Fruit fly (Drosophila melanogaster) whole organism, embryonic: ENCODE data around the gene CG15803.
A peak's percentile ranks its signal among the peaks of the same experiment; 100 is the strongest.

Experiments
- Antp ChIP-seq: fragments of 200-800 bp; sonication (Bioruptor generic); optimal IDR thresholded peaks from 3 replicates; lab custom pipeline; 2016; ENCODE audit warnings: missing biosample characterization, missing genetic modification characterization
- Atf6 ChIP-seq: fragments of 200-800 bp; sonication (Bioruptor generic); IDR thresholded peaks from 2 replicates; pipeline ENCODE4 v1.3.6; 2022; ENCODE audit warnings: missing biosample characterization, missing genetic modification characterization
- Awh ChIP-seq: fragments of 200-800 bp; sonication (Bioruptor generic); IDR thresholded peaks from 2 replicates; pipeline ENCODE4, ENCODE4 v1.3.6; 2022; ENCODE audit warnings: missing biosample characterization, missing genetic modification characterization
- B-H1 ChIP-seq: fragments of 200-800 bp; sonication (Bioruptor generic); IDR thresholded peaks from 3 replicates; pipeline ENCODE4 v1.3.6; 2022; ENCODE audit warnings: missing biosample characterization, missing genetic modification characterization
- CG10366 ChIP-seq: fragments of 200-800 bp; sonication (Bioruptor generic); IDR thresholded peaks from 2 replicates; pipeline ENCODE4 v1.3.6; 2022; ENCODE audit warnings: missing biosample characterization, missing genetic modification characterization
- CG10462 ChIP-seq: fragments of 200-800 bp; sonication (Bioruptor generic); optimal IDR thresholded peaks from 2 replicates; lab custom pipeline; 2016; ENCODE audit warnings: missing biosample characterization, missing genetic modification characterization
- CG10959 ChIP-seq: fragments of 200-800 bp; sonication (Bioruptor generic); IDR thresholded peaks from 2 replicates; pipeline ENCODE4 v1.3.6; 2022; ENCODE audit warnings: missing biosample characterization, missing genetic modification characterization
- CG10979 ChIP-seq: fragments of 200-800 bp; sonication (Bioruptor generic); optimal IDR thresholded peaks from 2 replicates; lab custom pipeline; 2018; ENCODE audit warnings: missing biosample characterization, mild to moderate bottlenecking, missing genetic modification characterization, moderate library complexity
- CG13123 ChIP-seq: fragments of 200-800 bp; sonication (Bioruptor generic); optimal IDR thresholded peaks from 2 replicates; lab custom pipeline; 2016; ENCODE audit warnings: missing biosample characterization, missing genetic modification characterization
- CG15011 ChIP-seq: fragments of 200-800 bp; sonication (Bioruptor generic); optimal IDR thresholded peaks from 3 replicates; lab custom pipeline; 2018; ENCODE audit warnings: missing biosample characterization, mild to moderate bottlenecking, missing genetic modification characterization
- CG15601 ChIP-seq: fragments of 200-800 bp; sonication (Bioruptor generic); optimal IDR thresholded peaks from 3 replicates; lab custom pipeline; 2019; ENCODE audit warnings: missing biosample characterization, mild to moderate bottlenecking, missing genetic modification characterization, moderate library complexity
- CG1602 ChIP-seq: fragments of 200-800 bp; sonication (Bioruptor generic); optimal IDR thresholded peaks from 3 replicates; lab custom pipeline; 2016; ENCODE audit warnings: missing biosample characterization, missing genetic modification characterization
- CG17568 ChIP-seq: fragments of 200-800 bp; sonication (Bioruptor generic); optimal IDR thresholded peaks from 2 replicates; lab custom pipeline; 2018; ENCODE audit warnings: missing biosample characterization, mild to moderate bottlenecking, missing genetic modification characterization, moderate library complexity
- CG2889 ChIP-seq: fragments of 200-800 bp; sonication (Bioruptor generic); IDR thresholded peaks from 3 replicates; pipeline ENCODE4 v1.3.6; 2022; ENCODE audit warnings: missing biosample characterization, missing genetic modification characterization
- CG33557 ChIP-seq: fragments of 200-800 bp; sonication (Bioruptor generic); optimal IDR thresholded peaks from 2 replicates; lab custom pipeline; 2019; ENCODE audit warnings: missing biosample characterization, mild to moderate bottlenecking, missing genetic modification characterization, moderate library complexity
- CG6689 ChIP-seq: fragments of 200-800 bp; sonication (Bioruptor generic); IDR thresholded peaks from 2 replicates; pipeline ENCODE4 v1.3.6; 2022; ENCODE audit warnings: missing biosample characterization, missing genetic modification characterization
- Chrac-16 ChIP-seq: fragments of 200-800 bp; sonication (Bioruptor generic); optimal IDR thresholded peaks from 3 replicates; lab custom pipeline; 2016; ENCODE audit warnings: missing biosample characterization, missing genetic modification characterization
- HHEX ChIP-seq: fragments of 200-800 bp; sonication (Bioruptor generic); optimal IDR thresholded peaks from 3 replicates; lab custom pipeline; 2017; ENCODE audit warnings: missing biosample characterization, mild to moderate bottlenecking, missing genetic modification characterization, missing genetic modification reagents
- Hmr ChIP-seq: fragments of 200-800 bp; sonication (Bioruptor generic); optimal IDR thresholded peaks from 3 replicates; lab custom pipeline; 2017; ENCODE audit warnings: mild to moderate bottlenecking, missing biosample characterization, missing genetic modification reagents, missing genetic modification characterization
- Hr78 ChIP-seq, 2 experiments: fragments of 200-800 bp in 1 of 2; fragments of >200 bp in 1 of 2; sonication (Bioruptor generic) in 1 of 2; optimal IDR thresholded peaks; 2 replicates each; lab custom pipeline; 2017 to 2019; ENCODE audit warnings: missing biosample characterization in 2 of 2, missing genetic modification characterization in 2 of 2, mild to moderate bottlenecking in 1 of 2, moderate library complexity in 1 of 2
- Med ChIP-seq: fragments of 200-800 bp; sonication (Bioruptor generic); peaks from one replicate; lab custom pipeline; 2016; ENCODE audit warnings: missing biosample characterization, missing genetic modification characterization, mild to moderate bottlenecking, inconsistent platforms, moderate library complexity
- Poxn ChIP-seq: fragments of 200-800 bp; sonication (Bioruptor generic); IDR thresholded peaks from 2 replicates; pipeline ENCODE4 v1.3.6; 2022; ENCODE audit warnings: missing biosample characterization, missing genetic modification characterization
- Ptx1 ChIP-seq: fragments of 200-800 bp; sonication (Bioruptor generic); IDR thresholded peaks from 2 replicates; pipeline ENCODE4 v1.3.6; 2022; ENCODE audit warnings: missing biosample characterization, missing genetic modification characterization
- Sin3A ChIP-seq: fragments of >200 bp; optimal IDR thresholded peaks from 2 replicates; lab custom pipeline; 2018
- ab ChIP-seq: fragments of 200-800 bp; sonication (Bioruptor generic); optimal IDR thresholded peaks from 2 replicates; lab custom pipeline; 2016; ENCODE audit warnings: missing biosample characterization, missing genetic modification characterization
- cato ChIP-seq: fragments of 200-800 bp; sonication (Bioruptor generic); optimal IDR thresholded peaks from 2 replicates; lab custom pipeline; 2016; ENCODE audit warnings: missing biosample characterization, missing genetic modification characterization, borderline replicate concordance
- ci ChIP-seq: fragments of 200-800 bp; sonication (Bioruptor generic); IDR thresholded peaks from 3 replicates; pipeline ENCODE4 v1.3.6; 2022; ENCODE audit warnings: missing biosample characterization, missing genetic modification characterization
- dmrt99B ChIP-seq: fragments of 200-800 bp; sonication (Bioruptor generic); optimal IDR thresholded peaks from 2 replicates; lab custom pipeline; 2018; ENCODE audit warnings: missing biosample characterization, mild to moderate bottlenecking, missing genetic modification characterization, moderate library complexity
- fd96Cb ChIP-seq: fragments of 200-800 bp; sonication (Bioruptor generic); optimal IDR thresholded peaks from 2 replicates; lab custom pipeline; 2018; ENCODE audit warnings: missing biosample characterization, mild to moderate bottlenecking, missing genetic modification characterization, moderate library complexity
- fru ChIP-seq: fragments of >200 bp; optimal IDR thresholded peaks from 2 replicates; lab custom pipeline; 2017
- gro ChIP-seq: fragments of 200-800 bp; sonication (Bioruptor generic); optimal IDR thresholded peaks from 2 replicates; lab custom pipeline; 2016; ENCODE audit warnings: missing biosample characterization, missing genetic modification characterization
- gsb-n ChIP-seq: fragments of 200-800 bp; sonication (Bioruptor generic); optimal IDR thresholded peaks from 3 replicates; lab custom pipeline; 2018; ENCODE audit warnings: missing biosample characterization, mild to moderate bottlenecking, missing genetic modification characterization
- gt ChIP-seq: fragments of 200-800 bp; sonication (Bioruptor generic); IDR thresholded peaks from 2 replicates; pipeline ENCODE4 v1.3.6; 2022; ENCODE audit warnings: missing biosample characterization, missing genetic modification characterization
- hkb ChIP-seq, 2 experiments: fragments of 200-800 bp in 1 of 2; fragments of >200 bp in 1 of 2; sonication (Bioruptor generic) in 1 of 2; IDR thresholded peaks in 1 of 2; optimal IDR thresholded peaks in 1 of 2; 2 replicates each; pipeline versions ENCODE4 v1.3.6 to Lab custom; 2017 to 2022; ENCODE audit warnings: missing biosample characterization in 1 of 2, missing genetic modification characterization in 1 of 2
- hth ChIP-seq: fragments of >200 bp; optimal IDR thresholded peaks from 2 replicates; lab custom pipeline; 2017; ENCODE audit warnings: inconsistent platforms
- ind ChIP-seq: fragments of 200-800 bp; sonication (Bioruptor generic); optimal IDR thresholded peaks from 3 replicates; lab custom pipeline; 2016; ENCODE audit warnings: missing biosample characterization, missing genetic modification characterization
- kah ChIP-seq: fragments of 200-800 bp; sonication (Bioruptor generic); optimal IDR thresholded peaks from 2 replicates; lab custom pipeline; 2018; ENCODE audit warnings: missing biosample characterization, mild to moderate bottlenecking, missing genetic modification characterization
- lab ChIP-seq: fragments of 200-800 bp; sonication (Bioruptor generic); optimal IDR thresholded peaks from 3 replicates; lab custom pipeline; 2017; ENCODE audit warnings: missing biosample characterization, missing genetic modification characterization, mild to moderate bottlenecking, moderate library complexity, missing genetic modification reagents
- lov ChIP-seq, 2 experiments: fragments of 200-800 bp in 1 of 2; fragments of >200 bp in 1 of 2; sonication (Bioruptor generic) in 1 of 2; IDR thresholded peaks in 1 of 2; optimal IDR thresholded peaks in 1 of 2; 2 replicates in 1 of 2; 3 replicates in 1 of 2; pipeline versions ENCODE4 v1.3.6 to Lab custom; 2017 to 2022; ENCODE audit warnings: missing biosample characterization in 1 of 2, missing genetic modification characterization in 1 of 2
- pum ChIP-seq: fragments of 200-800 bp; sonication (Bioruptor generic); optimal IDR thresholded peaks from 2 replicates; lab custom pipeline; 2016; ENCODE audit warnings: missing biosample characterization, missing genetic modification characterization
- salm ChIP-seq: fragments of 200-800 bp; sonication (Bioruptor generic); optimal IDR thresholded peaks from 2 replicates; lab custom pipeline; 2018; ENCODE audit warnings: missing biosample characterization, mild to moderate bottlenecking, missing genetic modification characterization
- sima ChIP-seq: fragments of 200-800 bp; sonication (Bioruptor generic); optimal IDR thresholded peaks from 2 replicates; lab custom pipeline; 2016; ENCODE audit warnings: missing biosample characterization, missing genetic modification characterization
- sisA ChIP-seq: fragments of 200-800 bp; sonication (Bioruptor generic); IDR thresholded peaks from 2 replicates; pipeline ENCODE4 v1.3.6; 2022; ENCODE audit warnings: missing biosample characterization, missing genetic modification characterization
- slou ChIP-seq: fragments of 200-800 bp; sonication (Bioruptor generic); optimal IDR thresholded peaks from 3 replicates; lab custom pipeline; 2016; ENCODE audit warnings: missing biosample characterization, missing genetic modification characterization
- slp2 ChIP-seq: fragments of 200-800 bp; sonication (Bioruptor generic); optimal IDR thresholded peaks from 2 replicates; lab custom pipeline; 2016; ENCODE audit warnings: missing biosample characterization, missing genetic modification characterization
- sqz ChIP-seq: fragments of 200-800 bp; sonication (Bioruptor generic); optimal IDR thresholded peaks from 3 replicates; lab custom pipeline; 2018; ENCODE audit warnings: missing biosample characterization, mild to moderate bottlenecking, missing genetic modification characterization
- trem ChIP-seq: fragments of 200-800 bp; optimal IDR thresholded peaks from 3 replicates; lab custom pipeline; 2019; ENCODE audit warnings: missing biosample characterization, mild to moderate bottlenecking, missing genetic modification characterization, moderate library complexity
- vvl ChIP-seq: fragments of 200-800 bp; sonication (Bioruptor generic); IDR thresholded peaks from 2 replicates; pipeline ENCODE4 v1.3.6; 2022; ENCODE audit warnings: missing biosample characterization, missing genetic modification characterization
- wek ChIP-seq: fragments of 200-800 bp; sonication (Bioruptor generic); optimal IDR thresholded peaks from 3 replicates; lab custom pipeline; 2018; ENCODE audit warnings: missing biosample characterization, mild to moderate bottlenecking, missing genetic modification characterization, moderate library complexity
- zen2 ChIP-seq: fragments of 200-800 bp; sonication (Bioruptor generic); IDR thresholded peaks from 3 replicates; pipeline ENCODE4 v1.3.6; 2022; ENCODE audit warnings: missing biosample characterization, missing genetic modification characterization; ENCODE audit not compliant: partially characterized antibody
- zfh2 ChIP-seq: fragments of 200-800 bp; sonication (Bioruptor generic); optimal IDR thresholded peaks from 2 replicates; lab custom pipeline; 2016; ENCODE audit warnings: missing biosample characterization, missing genetic modification characterization

The CG15803 gene

dm6 chr3R:18404713-18405112 is 44.2 kb upstream of the CG15803 start, which contains the start of gene CG7685 (continued):
- peak; percentile 40 for TF ChIP-seq HHEX (GFP tag; lab: Kevin White, UChicago)
- TF ChIP-seq salm (tag; lab: Kevin White, UChicago): no peak
- TF ChIP-seq CG13123 (GFP tag; lab: Kevin White, UChicago): no peak
- TF ChIP-seq CG1602 (GFP tag; lab: Kevin White, UChicago): peak; percentile 30
- TF ChIP-seq CG33557: peak; percentile 40
- no peak for TF ChIP-seq wek
- peak; percentile 41 for TF ChIP-seq CG10366
- no peak for TF ChIP-seq ab (GFP tag; lab: Kevin White, UChicago)
- no peak for TF ChIP-seq Poxn (GFP tag; lab: Robert Waterston, UW)
- no peak for TF ChIP-seq hkb (optimal IDR thresholded peaks at IDR 0.05; lab: Kevin White, UChicago)
- peak; percentile 59 for TF ChIP-seq hkb (GFP tag; IDR thresholded peaks at IDR 0.05; lab: Robert Waterston, UW)
- TF ChIP-seq Hmr (GFP tag; lab: Kevin White, UChicago): peak; percentile 65
- no peak for TF ChIP-seq fru (lab: Kevin White, UChicago)
- TF ChIP-seq dmrt99B (tag; lab: Kevin White, UChicago): peak; percentile 53
- peak; percentile 48 for TF ChIP-seq cato (GFP tag; lab: Kevin White, UChicago)
- peak; percentile 44 for TF ChIP-seq Ptx1 (GFP tag; lab: Robert Waterston, UW)
- TF ChIP-seq sima (GFP tag; lab: Kevin White, UChicago): peak; percentile 47
- TF ChIP-seq Awh (GFP tag; lab: Robert Waterston, UW): 0 out of 2 replicates have a peak, but pooled peaks have one; percentile 23
- 0 out of 2 replicates have a peak, but pooled peaks have one; percentile 32 for TF ChIP-seq sisA
- TF ChIP-seq trem (tag; lab: Kevin White, UChicago): peak; percentile 63
- no peak for TF ChIP-seq lov (optimal IDR thresholded peaks at IDR 0.05; lab: Kevin White, UChicago)
- TF ChIP-seq lov (GFP tag; IDR thresholded peaks at IDR 0.05; lab: Robert Waterston, UW): no peak
- TF ChIP-seq CG17568 (GFP tag; lab: Kevin White, UChicago): no peak
- no peak for TF ChIP-seq CG10462 (GFP tag; lab: Kevin White, UChicago)
- peak; percentile 84 for TF ChIP-seq vvl (GFP tag; lab: Robert Waterston, UW)
- TF ChIP-seq lab (GFP tag; lab: Kevin White, UChicago): peak; percentile 80
- peak; percentile 14 for TF ChIP-seq slp2
- TF ChIP-seq Chrac-16: peak; percentile 55
- no peak for TF ChIP-seq Hr78 (GFP tag; optimal IDR thresholded peaks at IDR 0.05; lab: Kevin White, UChicago)
- no peak for TF ChIP-seq CG15011
- peak; percentile 49 for TF ChIP-seq Antp (GFP tag; lab: Kevin White, UChicago)
- peak; percentile 66 for TF ChIP-seq Atf6 (GFP tag; lab: Robert Waterston, UW)
- TF ChIP-seq gt (GFP tag; lab: Robert Waterston, UW): no peak
- peak; percentile 27 for TF ChIP-seq fd96Cb (tag; lab: Kevin White, UChicago)
- peak; percentile 45 for TF ChIP-seq CG15601 (tag; lab: Kevin White, UChicago)
- peak; percentile 85 for TF ChIP-seq gro (GFP tag; lab: Kevin White, UChicago)
- TF ChIP-seq kah (GFP tag; lab: Kevin White, UChicago): peak; percentile 56
- peak; percentile 49; the same call in 1 of the 2 replicates for TF ChIP-seq CG6689 (GFP tag; lab: Robert Waterston, UW)
- TF ChIP-seq pum (GFP tag; lab: Kevin White, UChicago): peak; percentile 43
- no peak for TF ChIP-seq Sin3A (lab: Kevin White, UChicago)
- TF ChIP-seq hth (lab: Kevin White, UChicago): no peak
- peak; percentile 97 for TF ChIP-seq Med (GFP tag; lab: Kevin White, UChicago)
- peak; percentile 73 for TF ChIP-seq sqz (GFP tag; lab: Kevin White, UChicago)
- TF ChIP-seq CG10979 (tag; lab: Kevin White, UChicago): peak; percentile 52
- peak; percentile 65 for TF ChIP-seq ci (GFP tag; lab: Robert Waterston, UW)
- TF ChIP-seq gsb-n (tag; lab: Kevin White, UChicago): no peak
- no peak; the same call in 2 of the 3 replicates for TF ChIP-seq B-H1 (GFP tag; lab: Robert Waterston, UW)
- TF ChIP-seq CG10959: no peak
- no peak for TF ChIP-seq zen2 (GFP tag; lab: Robert Waterston, UW)
- no peak for TF ChIP-seq CG2889 (GFP tag; lab: Robert Waterston, UW)
- peak; percentile 68 for TF ChIP-seq zfh2 (GFP tag; lab: Kevin White, UChicago)
- no peak for TF ChIP-seq slou (GFP tag; lab: Kevin White, UChicago)
- TF ChIP-seq ind (GFP tag; lab: Kevin White, UChicago): peak; percentile 52
